Worm (Caenorhabditis elegans): ENCODE measurements around the gene nep-3.

Gene nep-3

DNA sequence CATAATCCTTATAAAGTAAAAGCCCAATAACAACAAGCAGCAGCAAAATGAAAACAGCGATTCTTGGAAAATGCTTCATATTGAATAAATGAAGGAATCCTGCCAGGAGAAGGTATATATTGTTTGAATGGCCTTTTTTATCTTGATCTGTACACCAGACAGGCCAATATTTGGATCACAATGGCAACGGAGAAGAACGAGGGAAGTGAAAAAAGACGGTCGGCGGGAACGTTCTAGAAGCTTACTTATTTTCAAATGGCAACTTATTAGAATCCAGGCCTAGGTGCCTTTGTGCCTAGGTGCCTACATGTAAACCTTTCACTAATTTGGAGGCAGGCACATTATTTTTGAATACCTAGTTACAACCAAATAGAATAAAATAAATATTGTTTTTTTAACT lies 49.2 kb downstream of the nep-3 start, which contains the start of gene F54D10.8:
TSS of gene F54D10.8 (minus strand) at position 101 of the 400 bp plus-strand sequence.
- TF ChIP-seq C38D4.7 (GFP tag; optimal IDR thresholded peaks at IDR 0.05) (no peak), fkh-6 (tag; optimal IDR thresholded peaks at IDR 0.05) (no peak), K02D7.2 (tag; optimal IDR thresholded peaks at IDR 0.05) (no peak), pat-9 (tag; optimal IDR thresholded peaks at IDR 0.05) (no peak), ceh-18 (tag; optimal IDR thresholded peaks at IDR 0.05) (no peak), nhr-232 (tag; optimal IDR thresholded peaks at IDR 0.05) (no peak), ttx-3 (tag; optimal IDR thresholded peaks at IDR 0.05) (no peak), elt-4 (tag; optimal IDR thresholded peaks at IDR 0.05) (no peak), elt-2 (tag; optimal IDR thresholded peaks at IDR 0.05) (no peak), eyg-1 (tag; optimal IDR thresholded peaks at IDR 0.05) (no peak), unc-42 (tag; optimal IDR thresholded peaks at IDR 0.05) (no peak), hlh-30 (tag; optimal IDR thresholded peaks at IDR 0.05; ENCODE audit: insufficient read depth) (no peak), ceh-14 (tag; optimal IDR thresholded peaks at IDR 0.05) (no peak), zip-5 (tag; optimal IDR thresholded peaks at IDR 0.05) (no peak), madf-2 (tag; optimal IDR thresholded peaks at IDR 0.05) (no peak), odd-2 (tag; optimal IDR thresholded peaks at IDR 0.05) (no peak), mec-3 (tag; optimal IDR thresholded peaks at IDR 0.05; ENCODE audit: borderline replicate concordance) (no peak), gmeb-2 (tag; optimal IDR thresholded peaks at IDR 0.05) (no peak), pag-3 (tag; optimal IDR thresholded peaks at IDR 0.05; ENCODE audit: borderline replicate concordance) (no peak)

DNA sequence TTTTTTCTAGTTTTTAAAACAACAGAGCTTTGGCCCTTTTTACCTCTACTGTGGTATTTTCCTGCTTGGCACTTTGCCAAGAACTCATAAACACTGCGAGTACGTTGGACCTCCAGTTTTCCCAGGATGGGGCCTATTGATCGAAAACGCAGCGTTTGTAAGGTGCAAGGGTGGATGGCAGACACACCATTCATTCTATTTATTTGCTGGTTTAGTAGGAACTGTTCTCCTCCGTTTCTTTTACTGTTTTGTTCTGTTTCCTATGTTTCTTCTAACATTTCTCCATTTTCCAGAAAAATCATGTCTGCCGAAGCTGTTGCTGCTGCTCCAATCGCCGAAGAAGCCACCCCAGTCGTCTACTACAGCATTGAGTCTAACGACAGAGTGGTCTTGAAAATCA lies 53.2 kb downstream of the nep-3 start, which contains the start of gene skr-15:
TSS of gene skr-15 (plus strand) at position 301 of the 400 bp plus-strand sequence.
- no peak for TF ChIP-seq ceh-24 (tag; optimal IDR thresholded peaks at IDR 0.05)
- TF ChIP-seq sdc-2 (tag; optimal IDR thresholded peaks at IDR 0.05) = no peak
- no peak for TF ChIP-seq hlh-8 (tag; optimal IDR thresholded peaks at IDR 0.05)
- no peak for TF ChIP-seq fkh-6 (tag; optimal IDR thresholded peaks at IDR 0.05)
- no peak for TF ChIP-seq pha-4 (tag; optimal IDR thresholded peaks at IDR 0.05)
- TF ChIP-seq mec-3 (tag; optimal IDR thresholded peaks at IDR 0.05; ENCODE audit: borderline replicate concordance) = no peak
- TF ChIP-seq ceh-30 (tag; optimal IDR thresholded peaks at IDR 0.05) = no peak
- TF ChIP-seq ahr-1 (tag; optimal IDR thresholded peaks at IDR 0.05) = no peak
- TF ChIP-seq syd-9 (tag; optimal IDR thresholded peaks at IDR 0.05) = no peak
- no peak for TF ChIP-seq ceh-45 (GFP tag; IDR thresholded peaks at IDR 0.05)
- no peak for TF ChIP-seq rnt-1 (tag; optimal IDR thresholded peaks at IDR 0.05)
- TF ChIP-seq odd-2 (tag; optimal IDR thresholded peaks at IDR 0.05) = no peak
- no peak for TF ChIP-seq T23F11.4 (GFP tag; optimal IDR thresholded peaks at IDR 0.05)
- no peak for TF ChIP-seq ceh-18 (tag; optimal IDR thresholded peaks at IDR 0.05)
- no peak for TF ChIP-seq ceh-6 (GFP tag; optimal IDR thresholded peaks at IDR 0.05)
